Worm (Caenorhabditis elegans): ENCODE data around the gene K02D3.1.

The K02D3.1 gene

ce11 chrX:13665447-13665846, 41.3 kb upstream of the K02D3.1 start (continued):
- TF ChIP-seq hif-1 (tag; optimal IDR thresholded peaks at IDR 0.05) (peak; percentile 72 to 79), zag-1 (tag; optimal IDR thresholded peaks at IDR 0.05) (no peak), lsy-2 (tag; optimal IDR thresholded peaks at IDR 0.05) (peak in 1 of 2 experiments; percentile 78), lin-13 (GFP tag; optimal IDR thresholded peaks at IDR 0.05) (peak; percentile 83), F37D6.2 (tag; optimal IDR thresholded peaks at IDR 0.05) (peak; percentile 83), Y75B8A.6 (GFP tag; IDR thresholded peaks at IDR 0.05) (peak; percentile 95), pha-4 (GFP tag; IDR thresholded peaks at IDR 0.05) (peak; percentile 96), pha-4 (tag; optimal IDR thresholded peaks at IDR 0.05) (peak; percentile 5), ctbp-1 (GFP tag; IDR thresholded peaks at IDR 0.05) (peak; percentile 96), unc-62 (GFP tag; optimal IDR thresholded peaks at IDR 0.05 in 1 of 2) (peak in 1 of 2 experiments; percentile 98), unc-62 (tag; optimal IDR thresholded peaks at IDR 0.05) (no peak), zip-11 (GFP tag; IDR thresholded peaks at IDR 0.05) (peak; percentile 86; the same call in 1 of the 2 replicates), set-16 (GFP tag; IDR thresholded peaks at IDR 0.05) (peak; percentile 74), unc-130 (GFP tag; optimal IDR thresholded peaks at IDR 0.05) (peak; percentile 73), nhr-11 (tag; optimal IDR thresholded peaks at IDR 0.05) (peak; percentile 36), mes-2 (tag; optimal IDR thresholded peaks at IDR 0.05; ENCODE audit: poor library complexity, severe bottlenecking) (peak; percentile 90), pqm-1 (tag; optimal IDR thresholded peaks at IDR 0.05) (no peak), daf-8 (GFP tag; IDR thresholded peaks at IDR 0.05) (peak; percentile 80; the same call in 1 of the 2 replicates), nhr-10 (tag; optimal IDR thresholded peaks at IDR 0.05) (no peak), nhr-102 (tag; optimal IDR thresholded peaks at IDR 0.05) (peak; percentile 90), mep-1 (tag; optimal IDR thresholded peaks at IDR 0.05) (peak; percentile 92), lir-3 (tag; optimal IDR thresholded peaks at IDR 0.05) (peak; percentile 90), nhr-76 (tag; optimal IDR thresholded peaks at IDR 0.05) (no peak), hlh-30 (tag; optimal IDR thresholded peaks at IDR 0.05; ENCODE audit: insufficient read depth) (peak; percentile 83), duxl-1 (tag; optimal IDR thresholded peaks at IDR 0.05; ENCODE audit: poor library complexity) (peak; percentile 94), tag-97 (GFP tag; IDR thresholded peaks at IDR 0.05) (no peak), aly-2 (tag; optimal IDR thresholded peaks at IDR 0.05) (no peak), nhr-28 (tag; optimal IDR thresholded peaks at IDR 0.05) (peak; percentile 65), mdl-1 (tag; optimal IDR thresholded peaks at IDR 0.05) (peak; percentile 10 to 80), dmd-8 (GFP tag; IDR thresholded peaks at IDR 0.05) (peak; percentile 99)

- TF ChIP-seq rbr-2 (tag; optimal IDR thresholded peaks at IDR 0.05) (no peak), unc-62 (GFP tag; optimal IDR thresholded peaks at IDR 0.05 in 1 of 2) (peak in 1 of 2 experiments; percentile 90), unc-62 (tag; optimal IDR thresholded peaks at IDR 0.05) (no peak), madf-5 (GFP tag; IDR thresholded peaks at IDR 0.05) (no peak)
These were observed 39.8 kb upstream of the K02D3.1 start for ce11 chrX:13666864-13667263.

ce11 chrX:13668728-13669127, 38.0 kb upstream of the K02D3.1 start, which contains the start of gene C04A11.2:
Gene C04A11.2 (minus strand): TSS chrX:13668828.
- peak in 1 of 2 experiments; percentile 19 for TF ChIP-seq unc-62 (GFP tag; optimal IDR thresholded peaks at IDR 0.05 in 1 of 2)
- no peak for TF ChIP-seq unc-62 (tag; optimal IDR thresholded peaks at IDR 0.05)
- no peak for TF ChIP-seq daf-12 (tag; optimal IDR thresholded peaks at IDR 0.05)

ce11 chrX:13669641-13670040, 37.1 kb upstream of the K02D3.1 start:
- TF ChIP-seq nhr-28 (tag; optimal IDR thresholded peaks at IDR 0.05) (peak; percentile 57), nhr-48 (tag; optimal IDR thresholded peaks at IDR 0.05) (no peak), zfp-2 (tag; optimal IDR thresholded peaks at IDR 0.05) (no peak), dpl-1 (GFP tag; optimal IDR thresholded peaks at IDR 0.05) (peak; percentile 74), F10B5.3 (tag; optimal IDR thresholded peaks at IDR 0.05) (no peak), dmd-6 (GFP tag; IDR thresholded peaks at IDR 0.05) (peak; percentile 10; the same call in 1 of the 2 replicates), pha-4 (GFP tag; IDR thresholded peaks at IDR 0.05) (peak; percentile 53; the same call in 1 of the 2 replicates), pha-4 (tag; optimal IDR thresholded peaks at IDR 0.05) (peak; percentile 65), pqm-1 (tag; optimal IDR thresholded peaks at IDR 0.05) (peak; percentile 39), madf-9 (GFP tag; conservative IDR thresholded peaks at IDR 0.05) (no peak), madf-5 (GFP tag; IDR thresholded peaks at IDR 0.05) (no peak), hmg-1.1 (GFP tag; IDR thresholded peaks at IDR 0.05) (no peak), hlh-11 (tag; optimal IDR thresholded peaks at IDR 0.05) (peak; percentile 67), ceh-20 (GFP tag; IDR thresholded peaks at IDR 0.05) (no peak), hlh-30 (tag; optimal IDR thresholded peaks at IDR 0.05; ENCODE audit: insufficient read depth) (peak; percentile 5), aly-2 (tag; optimal IDR thresholded peaks at IDR 0.05) (no peak), daf-16 (GFP tag; optimal IDR thresholded peaks at IDR 0.05) (no peak), daf-16 (tag; optimal IDR thresholded peaks at IDR 0.05) (peak; percentile 96), dmd-8 (GFP tag; IDR thresholded peaks at IDR 0.05) (no peak), cey-2 (tag; optimal IDR thresholded peaks at IDR 0.05; ENCODE audit: borderline replicate concordance, insufficient read depth) (no peak), F26F4.8 (GFP tag; conservative IDR thresholded peaks at IDR 0.05) (no peak)

Data from whole organism, L4 larva.